Fruit fly (Drosophila melanogaster): ENCODE results near the gene CG12746.

The CG12746 gene

DNA sequence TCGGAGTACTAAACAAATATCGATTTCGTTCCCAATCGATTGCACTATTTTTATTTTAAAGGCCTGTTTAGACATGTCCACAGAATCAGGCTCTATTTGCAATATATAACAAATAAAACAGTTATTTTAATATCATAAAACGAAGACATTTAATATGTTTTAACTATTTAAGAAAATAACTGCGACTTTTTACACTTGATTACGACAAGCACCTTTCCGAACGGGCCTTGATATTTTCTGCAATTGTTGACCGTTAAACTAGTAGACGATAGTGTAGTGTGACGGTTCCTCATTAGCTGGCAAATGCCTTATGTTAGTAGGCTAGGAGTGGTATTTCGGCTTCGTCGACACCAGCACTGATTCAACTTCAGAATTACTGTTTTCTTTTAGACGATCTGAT, 3.9 kb downstream of the CG12746 start, which contains the start of the genes CG2931 and Rheb:
TSS of gene CG2931 (minus strand) at position 26 of the 400 bp plus-strand sequence.
TSS of gene Rheb (plus strand) at position 332 of the 400 bp plus-strand sequence.
- no peak for TF ChIP-seq Sox102F (GFP tag; optimal IDR thresholded peaks at IDR 0.05)
- peak; percentile 53 for TF ChIP-seq fkh (GFP tag; optimal IDR thresholded peaks at IDR 0.05)
- TF ChIP-seq cyc (GFP tag; optimal IDR thresholded peaks at IDR 0.05), result peak; percentile 33
- TF ChIP-seq CG32006 (GFP tag; optimal IDR thresholded peaks at IDR 0.05), result peak; percentile 44
- peak; percentile 42 for TF ChIP-seq vri (GFP tag; optimal IDR thresholded peaks at IDR 0.05)
- peak; percentile 65 for TF ChIP-seq esn (GFP tag; optimal IDR thresholded peaks at IDR 0.05)
- TF ChIP-seq Gug (GFP tag; IDR thresholded peaks at IDR 0.05), result peak; percentile 46
- peak; percentile 11 for TF ChIP-seq CG7368 (GFP tag; optimal IDR thresholded peaks at IDR 0.05)
- no peak for TF ChIP-seq CG8319 (GFP tag; optimal IDR thresholded peaks at IDR 0.05)
- TF ChIP-seq Eip78C (GFP tag), result peak; percentile 87
- TF ChIP-seq OdsH (GFP tag; optimal IDR thresholded peaks at IDR 0.05), result no peak
- peak; percentile 67 for TF ChIP-seq Eip93F (GFP tag; optimal IDR thresholded peaks at IDR 0.05)
- TF ChIP-seq CG1621 (tag; optimal IDR thresholded peaks at IDR 0.05), result peak; percentile 23
- TF ChIP-seq achi (GFP tag; optimal IDR thresholded peaks at IDR 0.05), result peak; percentile 25
- peak; percentile 63 for TF ChIP-seq pdm3 (GFP tag; optimal IDR thresholded peaks at IDR 0.05)
- no peak for TF ChIP-seq CG9139 (GFP tag; optimal IDR thresholded peaks at IDR 0.05)
- TF ChIP-seq CG34406 (GFP tag; optimal IDR thresholded peaks at IDR 0.05), result peak; percentile 36
- peak; percentile 62 for TF ChIP-seq Sox14 (GFP tag; optimal IDR thresholded peaks at IDR 0.05)
- no peak for TF ChIP-seq fd85E (GFP tag; optimal IDR thresholded peaks at IDR 0.05)
- peak; percentile 30; the same call in 1 of the 3 replicates for TF ChIP-seq CG8119 (GFP tag; IDR thresholded peaks at IDR 0.05)
- TF ChIP-seq dac (GFP tag; optimal IDR thresholded peaks at IDR 0.05), result peak; percentile 32
- peak; percentile 65 for TF ChIP-seq CG31627 (GFP tag; optimal IDR thresholded peaks at IDR 0.05)
- TF ChIP-seq topi (GFP tag; optimal IDR thresholded peaks at IDR 0.05), result peak; percentile 51
- peak; percentile 27 for TF ChIP-seq CG11902 (GFP tag; optimal IDR thresholded peaks at IDR 0.05)
- TF ChIP-seq Sox15 (GFP tag; optimal IDR thresholded peaks at IDR 0.05), result peak; percentile 40
- no peak for TF ChIP-seq net (GFP tag; optimal IDR thresholded peaks at IDR 0.05)
- TF ChIP-seq CG11762 (GFP tag; optimal IDR thresholded peaks at IDR 0.05; ENCODE audit: insufficient read depth), result peak; percentile 2
- peak; percentile 10 for TF ChIP-seq CG6792 (GFP tag; optimal IDR thresholded peaks at IDR 0.05)
- TF ChIP-seq svp (GFP tag), result peak; percentile 82
- peak; percentile 40 for TF ChIP-seq CG3919 (GFP tag; optimal IDR thresholded peaks at IDR 0.05)
- no peak for TF ChIP-seq Met (GFP tag; optimal IDR thresholded peaks at IDR 0.05)
- TF ChIP-seq Hr39 (GFP tag; optimal IDR thresholded peaks at IDR 0.05), result peak; percentile 63
- TF ChIP-seq Eip75B (GFP tag; optimal IDR thresholded peaks at IDR 0.05), result peak; percentile 61
- TF ChIP-seq acj6 (GFP tag; optimal IDR thresholded peaks at IDR 0.05), result peak; percentile 53
- peak; percentile 74 for TF ChIP-seq eg (GFP tag; IDR thresholded peaks at IDR 0.05)
- TF ChIP-seq CG3032 (tag; optimal IDR thresholded peaks at IDR 0.05), result peak; percentile 67
- TF ChIP-seq ss (GFP tag; optimal IDR thresholded peaks at IDR 0.05), result peak in 1 of 2 experiments; percentile 18
- no peak for TF ChIP-seq Blimp-1 (GFP tag; optimal IDR thresholded peaks at IDR 0.05)
- TF ChIP-seq Smox (GFP tag; optimal IDR thresholded peaks at IDR 0.05), result no peak
- peak; percentile 70 for TF ChIP-seq Hr4 (GFP tag; optimal IDR thresholded peaks at IDR 0.05)
- no peak for TF ChIP-seq CG11294 (GFP tag; IDR thresholded peaks at IDR 0.05)
- no peak for TF ChIP-seq CG4318 (GFP tag; optimal IDR thresholded peaks at IDR 0.05)
- TF ChIP-seq CG15336 (GFP tag; IDR thresholded peaks at IDR 0.05), result 0 out of 2 replicates have a peak, but pooled peaks have one; percentile 42
- no peak for TF ChIP-seq Lpt (GFP tag; optimal IDR thresholded peaks at IDR 0.05)
- peak; percentile 48 for TF ChIP-seq Ets96B (tag; optimal IDR thresholded peaks at IDR 0.05)
- TF ChIP-seq lz (GFP tag; optimal IDR thresholded peaks at IDR 0.05), result peak; percentile 67

All from whole organism, prepupa.